Worm (Caenorhabditis elegans): Measurements from ENCODE around the gene ZK757.10.

DNA sequence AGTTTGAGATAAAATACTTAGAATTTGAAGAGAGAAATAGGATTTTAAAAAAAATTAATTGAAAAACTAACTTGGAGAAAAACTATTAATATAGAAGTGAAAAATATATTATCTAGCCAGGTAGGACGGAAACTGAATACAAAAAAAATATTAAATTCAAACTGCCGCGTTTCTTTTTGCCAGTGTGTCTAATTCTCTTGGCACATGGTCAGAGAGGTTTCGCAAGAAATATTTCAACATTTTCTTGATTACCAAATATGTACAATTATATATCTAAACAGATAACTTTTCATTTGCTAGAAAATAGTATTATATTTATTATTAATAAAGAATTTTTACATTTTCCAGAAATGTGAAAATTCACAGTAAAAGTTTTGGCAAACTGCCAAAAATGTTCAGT is 35.5 kb downstream of the ZK757.10 start:
- TF ChIP-seq chd-7 (tag; optimal IDR thresholded peaks at IDR 0.05) (no peak), tlf-1 (GFP tag; optimal IDR thresholded peaks at IDR 0.05) (no peak), pha-4 (tag; optimal IDR thresholded peaks at IDR 0.05) (no peak), ama-1 (optimal IDR thresholded peaks at IDR 0.05) (no peak), ama-1 (GFP tag; optimal IDR thresholded peaks at IDR 0.05) (no peak), F22D6.2 (tag; optimal IDR thresholded peaks at IDR 0.05) (no peak), zim-3 (tag; optimal IDR thresholded peaks at IDR 0.05) (no peak), akir-1 (GFP tag; optimal IDR thresholded peaks at IDR 0.05) (no peak), snpc-3.4 (tag; optimal IDR thresholded peaks at IDR 0.05) (no peak), madf-3 (GFP tag; IDR thresholded peaks at IDR 0.05) (no peak), egrh-3 (GFP tag; IDR thresholded peaks at IDR 0.05) (no peak), efl-1 (GFP tag; optimal IDR thresholded peaks at IDR 0.05) (no peak)

Data from whole organism, young adult.